Worm (Caenorhabditis elegans): ENCODE measurements around the gene igeg-1.

The igeg-1 gene

DNA sequence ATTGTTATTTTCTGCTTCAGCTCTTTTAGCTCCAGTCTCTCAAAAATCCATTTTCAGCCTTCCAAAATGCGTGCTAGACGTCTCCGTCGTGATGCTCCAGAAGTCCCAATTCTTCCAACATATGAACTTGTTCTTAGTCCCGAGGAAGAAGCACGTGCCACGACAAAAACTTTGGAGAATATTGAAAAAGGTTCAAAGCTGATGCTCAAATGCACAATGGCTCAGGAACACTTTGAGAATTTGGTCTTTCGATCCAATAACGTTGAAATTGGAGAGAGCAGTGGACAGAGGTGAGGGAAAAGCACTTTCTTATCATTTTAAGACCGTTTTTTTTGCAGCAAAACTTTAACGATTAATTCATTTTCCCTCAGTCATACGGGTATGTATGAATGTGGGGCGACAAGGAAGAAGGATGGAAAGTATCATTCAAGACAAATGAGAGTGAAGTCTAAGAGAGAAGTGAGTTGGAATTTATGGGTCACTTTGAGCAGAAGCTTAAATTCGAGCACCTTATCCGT is at the start of gene igeg-1:
Gene igeg-1 (plus strand): TSS at position 51 of the 518 bp plus-strand sequence.
- TF ChIP-seq him-1 (tag; optimal IDR thresholded peaks at IDR 0.05) (no peak), dao-5 (tag; optimal IDR thresholded peaks at IDR 0.05) (no peak), W03F9.2 (tag; optimal IDR thresholded peaks at IDR 0.05) (no peak)

ce11 chrIV:4513269-4513819 is 49.1 kb upstream of the igeg-1 start, which contains the start of gene sar-1:
Gene sar-1 (minus strand): TSS chrIV:4513319.
- TF ChIP-seq W03F9.2 (tag; optimal IDR thresholded peaks at IDR 0.05): peak; percentile 68
- TF ChIP-seq dao-5 (tag; optimal IDR thresholded peaks at IDR 0.05): no peak
- TF ChIP-seq him-1 (tag; optimal IDR thresholded peaks at IDR 0.05): peak; percentile 71

- no peak for TF ChIP-seq dao-5 (tag; optimal IDR thresholded peaks at IDR 0.05)
- TF ChIP-seq W03F9.2 (tag; optimal IDR thresholded peaks at IDR 0.05): no peak
- TF ChIP-seq him-1 (tag; optimal IDR thresholded peaks at IDR 0.05): no peak
These were observed 46.0 kb upstream of the igeg-1 start for ce11 chrIV:4516478-4516877.

- TF ChIP-seq him-1 (tag; optimal IDR thresholded peaks at IDR 0.05) (no peak), W03F9.2 (tag; optimal IDR thresholded peaks at IDR 0.05) (no peak), dao-5 (tag; optimal IDR thresholded peaks at IDR 0.05) (no peak)
These were observed 45.4 kb upstream of the igeg-1 start, which contains the start of gene ZK180.5 for ce11 chrIV:4517066-4517465. Gene ZK180.5 (minus strand): TSS chrIV:4517166.

ce11 chrIV:4518111-4518510 is 44.3 kb upstream of the igeg-1 start:
- no peak for TF ChIP-seq dao-5 (tag; optimal IDR thresholded peaks at IDR 0.05)
- TF ChIP-seq W03F9.2 (tag; optimal IDR thresholded peaks at IDR 0.05): no peak
- TF ChIP-seq him-1 (tag; optimal IDR thresholded peaks at IDR 0.05): no peak

DNA sequence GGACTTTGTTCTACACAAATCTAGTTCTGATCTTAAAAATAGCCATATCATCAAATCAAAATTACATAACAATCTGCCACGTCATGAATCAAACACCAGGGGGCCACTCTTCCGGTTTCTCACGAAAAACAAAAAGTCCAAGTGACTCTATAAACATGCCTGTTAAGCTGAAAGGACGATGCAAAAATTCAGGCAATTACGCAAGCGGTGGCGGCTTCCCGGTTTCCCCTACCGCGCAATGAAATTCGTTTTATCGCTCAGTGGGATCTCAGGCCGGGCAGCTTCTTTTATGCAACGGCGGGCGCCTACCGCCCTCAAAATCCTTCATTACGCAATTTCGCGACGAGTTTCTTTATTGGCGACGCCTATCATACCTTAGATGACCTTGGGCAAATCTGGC is 42.7 kb upstream of the igeg-1 start:
- no peak for TF ChIP-seq W03F9.2 (tag; optimal IDR thresholded peaks at IDR 0.05)
- no peak for TF ChIP-seq him-1 (tag; optimal IDR thresholded peaks at IDR 0.05)
- no peak for TF ChIP-seq dao-5 (tag; optimal IDR thresholded peaks at IDR 0.05)

ce11 chrIV:4523461-4523860 is 39.0 kb upstream of the igeg-1 start:
- TF ChIP-seq him-1 (tag; optimal IDR thresholded peaks at IDR 0.05) (no peak), W03F9.2 (tag; optimal IDR thresholded peaks at IDR 0.05) (no peak), dao-5 (tag; optimal IDR thresholded peaks at IDR 0.05) (no peak)

DNA sequence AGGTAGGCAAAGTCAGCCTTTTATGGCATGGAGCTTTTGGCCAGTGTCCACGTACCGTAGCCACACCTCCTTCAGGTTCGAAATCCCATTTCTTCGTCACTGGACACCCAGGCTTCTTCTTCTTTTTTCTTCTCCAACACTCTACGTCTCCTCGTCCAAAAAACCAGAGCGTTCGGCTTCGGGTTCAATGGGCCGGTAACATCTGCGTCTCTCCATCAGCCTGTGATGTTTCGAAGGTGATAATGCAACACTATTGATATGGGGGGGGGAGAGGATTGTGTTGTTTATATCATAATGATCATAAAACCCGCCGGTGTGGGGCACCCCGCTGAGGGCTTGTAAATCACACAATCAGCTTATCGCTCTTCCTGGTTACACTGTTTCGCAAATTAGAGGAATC is 37.5 kb upstream of the igeg-1 start, which contains the start of gene ZK180.6:
Gene ZK180.6 (minus strand): TSS at position 101 of the 400 bp plus-strand sequence.
- TF ChIP-seq him-1 (tag; optimal IDR thresholded peaks at IDR 0.05): no peak
- TF ChIP-seq W03F9.2 (tag; optimal IDR thresholded peaks at IDR 0.05): no peak
- TF ChIP-seq dao-5 (tag; optimal IDR thresholded peaks at IDR 0.05): no peak

DNA sequence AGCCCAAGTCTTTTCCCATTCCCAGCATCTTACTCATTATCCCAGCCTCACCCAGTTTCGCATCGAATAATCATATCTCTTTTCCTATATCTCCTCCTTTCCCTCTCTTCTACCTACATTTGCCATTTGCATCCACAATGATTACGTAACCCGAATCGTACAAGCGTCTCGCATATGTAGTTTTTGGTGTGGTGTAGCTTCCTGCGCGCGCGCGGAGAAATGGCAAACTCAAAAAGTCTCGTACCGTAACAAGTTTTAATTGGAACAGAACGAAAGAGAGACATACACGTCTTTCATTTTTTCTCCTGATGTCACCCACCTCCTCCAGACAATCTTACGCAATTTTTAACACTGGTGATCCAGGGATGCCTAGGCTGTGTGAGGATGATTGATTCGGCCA is 36.4 kb upstream of the igeg-1 start:
- no peak for TF ChIP-seq W03F9.2 (tag; optimal IDR thresholded peaks at IDR 0.05)
- no peak for TF ChIP-seq him-1 (tag; optimal IDR thresholded peaks at IDR 0.05)
- TF ChIP-seq dao-5 (tag; optimal IDR thresholded peaks at IDR 0.05): no peak

DNA sequence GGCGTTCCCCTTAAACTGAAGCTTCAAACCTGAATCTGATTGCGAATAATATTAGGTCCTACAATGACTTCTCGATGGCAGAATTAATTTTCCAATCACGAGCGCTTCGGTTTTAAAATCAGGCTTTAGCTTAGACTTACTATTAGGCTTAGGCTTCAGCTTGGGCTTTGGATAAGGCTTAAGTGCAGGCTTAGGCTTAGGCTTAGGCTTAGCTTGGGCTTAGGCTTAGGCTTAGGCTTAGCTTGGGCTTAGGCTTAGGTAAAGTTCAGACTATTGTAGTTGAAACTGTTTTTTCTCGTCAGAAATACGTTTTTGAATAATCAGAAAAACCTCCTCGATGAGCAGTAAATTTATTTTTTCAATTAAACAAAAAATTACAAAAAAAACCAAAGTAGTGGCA is 35.7 kb upstream of the igeg-1 start:
- TF ChIP-seq dao-5 (tag; optimal IDR thresholded peaks at IDR 0.05): no peak
- no peak for TF ChIP-seq him-1 (tag; optimal IDR thresholded peaks at IDR 0.05)
- TF ChIP-seq W03F9.2 (tag; optimal IDR thresholded peaks at IDR 0.05): no peak

ce11 chrIV:4530170-4530569 is 32.3 kb upstream of the igeg-1 start, which contains the start of gene ZK185.3:
Gene ZK185.3 (minus strand): TSS chrIV:4530432.
- TF ChIP-seq him-1 (tag; optimal IDR thresholded peaks at IDR 0.05) (no peak), W03F9.2 (tag; optimal IDR thresholded peaks at IDR 0.05) (no peak), dao-5 (tag; optimal IDR thresholded peaks at IDR 0.05) (no peak)

ce11 chrIV:4533025-4533424 is 29.4 kb upstream of the igeg-1 start, which contains the start of gene ZK185.4:
Gene ZK185.4 (minus strand): TSS chrIV:4533125.
- no peak for TF ChIP-seq him-1 (tag; optimal IDR thresholded peaks at IDR 0.05)
- no peak for TF ChIP-seq W03F9.2 (tag; optimal IDR thresholded peaks at IDR 0.05)
- no peak for TF ChIP-seq dao-5 (tag; optimal IDR thresholded peaks at IDR 0.05)

DNA sequence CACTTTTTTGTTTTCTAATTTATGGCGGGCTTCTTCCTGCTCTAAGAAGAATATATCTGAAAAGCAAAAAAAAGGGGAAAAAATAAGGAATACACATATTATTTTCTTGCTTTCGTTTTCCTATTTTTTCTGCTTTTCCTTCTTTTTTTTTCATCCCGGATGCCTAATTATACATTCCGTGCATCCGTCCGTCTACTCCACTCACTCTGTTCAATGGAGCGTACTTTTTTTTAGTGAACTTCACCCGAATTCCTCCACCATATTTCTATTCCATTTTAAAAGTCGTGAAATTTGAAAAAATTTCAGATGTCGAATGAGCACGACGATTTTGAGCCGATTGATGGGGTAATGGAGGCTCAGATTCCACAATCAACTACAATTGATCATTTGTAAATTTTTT is 26.2 kb upstream of the igeg-1 start, which contains the start of gene ZK185.2:
Gene ZK185.2 (plus strand): TSS at position 301 of the 400 bp plus-strand sequence.
- TF ChIP-seq dao-5 (tag; optimal IDR thresholded peaks at IDR 0.05): no peak
- TF ChIP-seq him-1 (tag; optimal IDR thresholded peaks at IDR 0.05): no peak
- TF ChIP-seq W03F9.2 (tag; optimal IDR thresholded peaks at IDR 0.05): no peak

ce11 chrIV:4538672-4539071 is 23.8 kb upstream of the igeg-1 start:
- TF ChIP-seq W03F9.2 (tag; optimal IDR thresholded peaks at IDR 0.05) (no peak), dao-5 (tag; optimal IDR thresholded peaks at IDR 0.05) (no peak), him-1 (tag; optimal IDR thresholded peaks at IDR 0.05) (no peak)

- TF ChIP-seq him-1 (tag; optimal IDR thresholded peaks at IDR 0.05) (no peak), dao-5 (tag; optimal IDR thresholded peaks at IDR 0.05) (no peak)
These were observed 21.3 kb upstream of the igeg-1 start for ce11 chrIV:4541195-4541594.
